Worm (Caenorhabditis elegans) whole organism, young adult: ENCODE data around the gene mrps-35.

Experiments used
- C06A6.2 ChIP-seq: fragments of 200-800 bp; sonication (Bioruptor generic); conservative IDR thresholded peaks from 2 replicates; pipeline ENCODE4 v1.3.6; 2022; ENCODE audit warnings: missing genetic modification characterization, missing compliant biosample characterization
- D2030.7 ChIP-seq: fragments of 200-800 bp; sonication (Bioruptor generic); IDR thresholded peaks from 2 replicates; pipeline ENCODE4 v1.3.6; 2022; ENCODE audit warnings: missing genetic modification reagents, missing genetic modification characterization, missing compliant biosample characterization
- F22D6.2 ChIP-seq: sonication (generic microtip); optimal IDR thresholded peaks from 2 replicates; lab custom pipeline; 2016; ENCODE audit warnings: mild to moderate bottlenecking, missing genetic modification characterization, missing compliant biosample characterization
- F33H1.4 ChIP-seq: fragments of 200-800 bp; sonication (Bioruptor generic); IDR thresholded peaks from 2 replicates; pipeline ENCODE4 v1.3.6; 2022; ENCODE audit warnings: missing genetic modification reagents, missing genetic modification characterization, missing compliant biosample characterization
- F37B4.10 ChIP-seq: fragments of 200-800 bp; sonication (Bioruptor generic); IDR thresholded peaks from 2 replicates; pipeline ENCODE4 v1.3.6; 2022; ENCODE audit warnings: missing genetic modification characterization, missing compliant biosample characterization
- F39B2.1 ChIP-seq: fragments of 200-800 bp; sonication (Bioruptor generic); IDR thresholded peaks from 2 replicates; pipeline ENCODE4 v1.3.6; 2022; ENCODE audit warnings: missing genetic modification reagents, missing genetic modification characterization, missing compliant biosample characterization
- F49E8.2 ChIP-seq: sonication (generic microtip); optimal IDR thresholded peaks from 3 replicates; lab custom pipeline; 2017; ENCODE audit warnings: missing genetic modification characterization, mild to moderate bottlenecking, missing compliant biosample characterization, antibody characterized with exemption, moderate library complexity; ENCODE audit not compliant: insufficient read depth
- F52B5.7 ChIP-seq: sonication (generic microtip); optimal IDR thresholded peaks from 2 replicates; lab custom pipeline; 2016; ENCODE audit warnings: mild to moderate bottlenecking, missing genetic modification characterization, missing compliant biosample characterization
- F57C9.4 ChIP-seq: sonication (generic microtip); optimal IDR thresholded peaks from 2 replicates; lab custom pipeline; 2017; ENCODE audit warnings: mild to moderate bottlenecking, missing genetic modification characterization, missing compliant biosample characterization
- K11D2.4 ChIP-seq: fragments of 200-800 bp; sonication (Bioruptor generic); IDR thresholded peaks from 2 replicates; pipeline ENCODE4 v1.3.6; 2022; ENCODE audit warnings: missing genetic modification reagents, missing genetic modification characterization, missing compliant biosample characterization
- T26A5.8 ChIP-seq: sonication (generic microtip); optimal IDR thresholded peaks from 2 replicates; lab custom pipeline; 2016; ENCODE audit warnings: missing genetic modification characterization, missing compliant biosample characterization
- Y79H2A.3 ChIP-seq: fragments of 200-800 bp; sonication (Bioruptor generic); conservative IDR thresholded peaks from 2 replicates; pipeline ENCODE4 v1.3.6; 2022; ENCODE audit warnings: missing genetic modification reagents, missing genetic modification characterization, missing compliant biosample characterization
- ZK185.1 ChIP-seq: sonication (generic microtip); optimal IDR thresholded peaks from 2 replicates; lab custom pipeline; 2016; ENCODE audit warnings: mild to moderate bottlenecking, missing genetic modification characterization, missing compliant biosample characterization; ENCODE audit not compliant: poor library complexity, severe bottlenecking
- aptf-3 ChIP-seq: fragments of 200-800 bp; sonication (Bioruptor generic); IDR thresholded peaks from 2 replicates; pipeline ENCODE4 v1.3.6; 2022; ENCODE audit warnings: missing genetic modification characterization, missing compliant biosample characterization
- atf-7 ChIP-seq: sonication (generic microtip); optimal IDR thresholded peaks from 2 replicates; lab custom pipeline; 2017; ENCODE audit warnings: mild to moderate bottlenecking, missing genetic modification characterization, missing compliant biosample characterization
- attf-3 ChIP-seq: fragments of 200-800 bp; sonication (Bioruptor generic); conservative IDR thresholded peaks from 2 replicates; pipeline ENCODE4 v1.3.6; 2022; ENCODE audit warnings: missing genetic modification reagents, missing genetic modification characterization, missing compliant biosample characterization
- attf-5 ChIP-seq: fragments of 200-800 bp; sonication (Bioruptor generic); optimal IDR thresholded peaks from 2 replicates; lab custom pipeline; 2018; ENCODE audit warnings: mild to moderate bottlenecking, missing genetic modification characterization, missing compliant biosample characterization
- ceh-40 ChIP-seq: fragments of 200-800 bp; sonication (Bioruptor generic); IDR thresholded peaks from 2 replicates; pipeline ENCODE4 v1.3.6; 2022; ENCODE audit warnings: missing genetic modification characterization, missing compliant biosample characterization
- ceh-58 ChIP-seq: fragments of 200-800 bp; sonication (Bioruptor generic); IDR thresholded peaks from 2 replicates; pipeline ENCODE4 v1.3.6; 2022; ENCODE audit warnings: missing genetic modification characterization, missing compliant biosample characterization
- chd-7 ChIP-seq: sonication (generic microtip); optimal IDR thresholded peaks from 2 replicates; lab custom pipeline; 2016; ENCODE audit warnings: mild to moderate bottlenecking, missing genetic modification characterization, moderate library complexity, missing compliant biosample characterization
- die-1 ChIP-seq: sonication (generic microtip); optimal IDR thresholded peaks from 2 replicates; lab custom pipeline; 2016; ENCODE audit warnings: missing genotype, mild to moderate bottlenecking, missing genetic modification characterization, missing compliant biosample characterization
- dpl-1 ChIP-seq: fragments of 150-350 bp; optimal IDR thresholded peaks from 2 replicates; lab custom pipeline; 2014; ENCODE audit warnings: missing biosample characterization, missing genetic modification reagents, missing genetic modification characterization
- gei-17 ChIP-seq: fragments of 200-800 bp; sonication (Bioruptor generic); optimal IDR thresholded peaks from 2 replicates; lab custom pipeline; 2018; ENCODE audit warnings: mild to moderate bottlenecking, missing genetic modification characterization, missing compliant biosample characterization
- hmg-1.2 ChIP-seq: fragments of 200-800 bp; sonication (Bioruptor generic); IDR thresholded peaks from 2 replicates; pipeline ENCODE4 v1.3.6; 2022; ENCODE audit warnings: missing genetic modification reagents, missing genetic modification characterization, missing compliant biosample characterization
- lin-35 ChIP-seq, 3 experiments: fragments of 150-350 bp in 2 of 3; sonication (generic microtip) in 1 of 3; optimal IDR thresholded peaks; 2 replicates each; lab custom pipeline; 2014 to 2018; ENCODE audit warnings: missing biosample characterization in 3 of 3, missing genetic modification characterization in 3 of 3, missing genetic modification reagents in 3 of 3
- lsl-1 ChIP-seq: fragments of 200-800 bp; sonication (Bioruptor generic); optimal IDR thresholded peaks from 2 replicates; lab custom pipeline; 2018; ENCODE audit warnings: mild to moderate bottlenecking, missing genetic modification characterization, moderate library complexity, missing compliant biosample characterization
- madf-6 ChIP-seq: fragments of 200-800 bp; sonication (Bioruptor generic); IDR thresholded peaks from 2 replicates; pipeline ENCODE4 v1.3.6; 2022; ENCODE audit warnings: missing genetic modification reagents, missing genetic modification characterization, missing compliant biosample characterization
- mcd-1 ChIP-seq: fragments of 200-800 bp; sonication (Bioruptor generic); IDR thresholded peaks from 2 replicates; pipeline ENCODE4 v1.3.6; 2022; ENCODE audit warnings: missing genetic modification reagents, missing genetic modification characterization, missing compliant biosample characterization
- mel-28 ChIP-seq: sonication (generic microtip); optimal IDR thresholded peaks from 2 replicates; lab custom pipeline; 2016; ENCODE audit warnings: borderline replicate concordance, mild to moderate bottlenecking, missing genetic modification characterization, missing compliant biosample characterization
- mes-4 ChIP-seq: sonication (generic microtip); optimal IDR thresholded peaks from 2 replicates; lab custom pipeline; 2016; ENCODE audit warnings: missing genotype, missing genetic modification characterization, missing compliant biosample characterization
- nfyb-1 ChIP-seq: fragments of 200-800 bp; sonication (Bioruptor generic); IDR thresholded peaks from 2 replicates; pipeline ENCODE4 v1.3.6; 2022; ENCODE audit warnings: missing genetic modification reagents, missing genetic modification characterization, missing compliant biosample characterization
- nhr-80 ChIP-seq: sonication (generic microtip); optimal IDR thresholded peaks from 2 replicates; lab custom pipeline; 2016; ENCODE audit warnings: missing genetic modification characterization, missing compliant biosample characterization
- rcor-1 ChIP-seq: fragments of 200-800 bp; sonication (Bioruptor generic); IDR thresholded peaks from 2 replicates; pipeline ENCODE4 v1.3.6; 2022; ENCODE audit warnings: missing genetic modification reagents, missing genetic modification characterization, missing compliant biosample characterization
- rec-8 ChIP-seq, 2 experiments: sonication (generic microtip); optimal IDR thresholded peaks; 2 replicates each; lab custom pipeline; 2016; ENCODE audit warnings: mild to moderate bottlenecking in 2 of 2, missing genetic modification characterization in 2 of 2, missing genetic modification reagents in 2 of 2, missing genotype in 2 of 2, missing biosample characterization in 1 of 2, missing compliant biosample characterization in 1 of 2, moderate library complexity in 1 of 2
- repo-1 ChIP-seq: sonication (generic microtip); optimal IDR thresholded peaks from 2 replicates; lab custom pipeline; 2017; ENCODE audit warnings: mild to moderate bottlenecking, missing genetic modification characterization, missing compliant biosample characterization
- rpc-1 ChIP-seq, 2 experiments: fragments of 150-350 bp in 1 of 2; sonication (generic microtip) in 1 of 2; optimal IDR thresholded peaks; 2 replicates each; lab custom pipeline; 2014 to 2018; ENCODE audit warnings: missing biosample characterization in 1 of 2, missing genetic modification characterization in 1 of 2, missing genetic modification reagents in 1 of 2, missing genotype in 1 of 2
- sdz-38 ChIP-seq: sonication (generic microtip); optimal IDR thresholded peaks from 2 replicates; lab custom pipeline; 2016; ENCODE audit warnings: missing genotype, missing genetic modification characterization, missing compliant biosample characterization
- snpc-4 ChIP-seq, 5 experiments: fragments of 150-350 bp in 1 of 5; sonication (generic microtip) in 4 of 5; optimal IDR thresholded peaks; 2 replicates each; lab custom pipeline; 2014 to 2018; ENCODE audit warnings: missing genetic modification characterization in 5 of 5, missing biosample characterization in 3 of 5, antibody characterized with exemption in 2 of 5, mild to moderate bottlenecking in 2 of 5, missing compliant biosample characterization in 2 of 5, missing genotype in 2 of 5, moderate library complexity in 2 of 5, missing genetic modification reagents in 1 of 5
- somi-1 ChIP-seq: fragments of 200-800 bp; sonication (Bioruptor generic); optimal IDR thresholded peaks from 2 replicates; lab custom pipeline; 2018; ENCODE audit warnings: mild to moderate bottlenecking, missing genetic modification characterization, missing compliant biosample characterization
- unc-130 ChIP-seq: sonication (generic microtip); optimal IDR thresholded peaks from 2 replicates; lab custom pipeline; 2016; ENCODE audit warnings: missing genetic modification reagents, missing genetic modification characterization, missing compliant biosample characterization
- zim-3 ChIP-seq: sonication (generic microtip); optimal IDR thresholded peaks from 2 replicates; lab custom pipeline; 2017; ENCODE audit warnings: mild to moderate bottlenecking, missing genetic modification characterization, moderate library complexity, missing compliant biosample characterization
- ztf-18 ChIP-seq: sonication (generic microtip); optimal IDR thresholded peaks from 2 replicates; lab custom pipeline; 2016; ENCODE audit warnings: missing genotype, mild to moderate bottlenecking, missing genetic modification characterization, missing compliant biosample characterization
- ztf-22 ChIP-seq: fragments of 200-800 bp; sonication (Bioruptor generic); optimal IDR thresholded peaks from 2 replicates; lab custom pipeline; 2018; ENCODE audit warnings: mild to moderate bottlenecking, missing genetic modification characterization, moderate library complexity, missing compliant biosample characterization

The mrps-35 gene

ce11 chrV:18957267-18957843 lies 23.8 kb upstream of the mrps-35 start, which contains the start of gene hrg-10:
Gene hrg-10, minus strand, starts transcription at chrV:18957317.
- TF ChIP-seq nhr-80 (tag; lab: Kevin White, UChicago): peak; percentile 39
- no peak for TF ChIP-seq nfyb-1 (GFP tag; lab: Robert Waterston, UW)

ce11 chrV:18960072-18960471 lies 21.0 kb upstream of the mrps-35 start, which contains the start of gene ztf-20:
Gene ztf-20, minus strand, starts transcription at chrV:18960172.
- TF ChIP-seq F39B2.1 (GFP tag; lab: Robert Waterston, UW) (no peak), ztf-22 (no peak), ceh-58 (GFP tag; lab: Robert Waterston, UW) (no peak), lsl-1 (GFP tag; lab: Kevin White, UChicago) (no peak), zim-3 (tag; lab: Kevin White, UChicago) (no peak), dpl-1 (GFP tag; lab: Kevin White, UChicago) (no peak), F22D6.2 (no peak), mcd-1 (GFP tag; lab: Robert Waterston, UW) (no peak), repo-1 (no peak), somi-1 (GFP tag; lab: Kevin White, UChicago) (no peak), die-1 (tag; lab: Kevin White, UChicago) (no peak), ZK185.1 (tag; lab: Kevin White, UChicago) (no peak), lin-35 (GFP tag; optimal IDR thresholded peaks at IDR 0.05; lab: Kevin White, UChicago) (no peak), mes-4 (no peak), rcor-1 (no peak), rpc-1 (optimal IDR thresholded peaks at IDR 0.05; lab: Kevin White, UChicago) (no peak), rpc-1 (tag; optimal IDR thresholded peaks at IDR 0.05; lab: Kevin White, UChicago) (no peak), attf-3 (GFP tag; lab: Robert Waterston, UW) (no peak), F37B4.10 (GFP tag; lab: Robert Waterston, UW) (no peak), gei-17 (no peak)
- TF ChIP-seq, all 124 proteins: peak for 0

- TF ChIP-seq D2030.7 (GFP tag; lab: Robert Waterston, UW) (peak; percentile 99), mes-4 (no peak), K11D2.4 (GFP tag; lab: Robert Waterston, UW) (peak; percentile 99), sdz-38 (tag; lab: Kevin White, UChicago) (no peak), attf-5 (GFP tag; lab: Kevin White, UChicago) (peak; percentile 99), dpl-1 (GFP tag; lab: Kevin White, UChicago) (peak; percentile 97), rec-8 (tag; optimal IDR thresholded peaks at IDR 0.05; lab: Kevin White, UChicago) (peak in 1 of 2 experiments; percentile 75), F52B5.7 (tag; lab: Kevin White, UChicago) (peak; percentile 97), hmg-1.2 (GFP tag; lab: Robert Waterston, UW) (peak; percentile 93), ceh-40 (peak; percentile 58; the same call in 1 of the 2 replicates), atf-7 (peak; percentile 95), C06A6.2 (peak; percentile 92), T26A5.8 (tag; lab: Kevin White, UChicago) (no peak), snpc-4 (GFP tag; optimal IDR thresholded peaks at IDR 0.05; lab: Kevin White, UChicago) (peak; percentile 80), snpc-4 (tag; optimal IDR thresholded peaks at IDR 0.05; lab: Kevin White, UChicago) (peak; percentile 63 to 88 (median 84)), rcor-1 (peak; percentile 98), F57C9.4 (tag; lab: Kevin White, UChicago) (peak; percentile 88), unc-130 (GFP tag; lab: Kevin White, UChicago) (peak; percentile 83), Y79H2A.3 (GFP tag; lab: Robert Waterston, UW) (peak; percentile 97), F49E8.2 (peak; percentile 97), mel-28 (tag; lab: Kevin White, UChicago) (peak; percentile 75), F33H1.4 (GFP tag; lab: Robert Waterston, UW) (peak; percentile 86), F39B2.1 (GFP tag; lab: Robert Waterston, UW) (peak; percentile 86), aptf-3 (GFP tag; lab: Robert Waterston, UW) (peak; percentile 90), chd-7 (tag; lab: Kevin White, UChicago) (peak; percentile 97), madf-6 (GFP tag; lab: Robert Waterston, UW) (peak; percentile 94), ztf-18 (tag; lab: Kevin White, UChicago) (peak; percentile 90), lin-35 (GFP tag; optimal IDR thresholded peaks at IDR 0.05; lab: Kevin White, UChicago) (peak; percentile 80 to 99 (median 96))
These were observed 13.5 kb upstream of the mrps-35 start, which contains the start of gene Y39B6A.43 for ce11 chrV:18967479-18968056. Gene Y39B6A.43, minus strand, starts transcription at chrV:18967829.
